Worm (Caenorhabditis elegans) whole organism, L2 larva: ENCODE results near the gene sra-4.

ENCODE experiments used
- C34F6.9 ChIP-seq: fragments of 150-350 bp; optimal IDR thresholded peaks from 2 replicates; lab custom pipeline; 2014; ENCODE audit warnings: missing biosample characterization, missing genetic modification characterization
- F13H6.1 ChIP-seq: sonication (generic microtip); optimal IDR thresholded peaks from 2 replicates; lab custom pipeline; 2016; ENCODE audit warnings: missing genetic modification characterization, missing compliant biosample characterization
- R02D3.7 ChIP-seq: fragments of 150-350 bp; optimal IDR thresholded peaks from 2 replicates; lab custom pipeline; 2014; ENCODE audit warnings: missing biosample characterization, missing genetic modification characterization
- Y55F3AM.14 ChIP-seq: fragments of 200-800 bp; sonication (Bioruptor generic); optimal IDR thresholded peaks from 2 replicates; lab custom pipeline; 2018; ENCODE audit warnings: mild to moderate bottlenecking, missing genetic modification characterization, missing compliant biosample characterization
- ZK546.5 ChIP-seq: sonication (generic microtip); optimal IDR thresholded peaks from 2 replicates; lab custom pipeline; 2017; ENCODE audit warnings: missing biosample characterization, missing genetic modification characterization
- alr-1 ChIP-seq: fragments of 150-350 bp; optimal IDR thresholded peaks from 2 replicates; lab custom pipeline; 2014; ENCODE audit warnings: missing biosample characterization, missing genetic modification characterization
- aly-2 ChIP-seq: fragments of 150-350 bp; optimal IDR thresholded peaks from 2 replicates; lab custom pipeline; 2014; ENCODE audit warnings: missing biosample characterization, missing genetic modification characterization
- ama-1 ChIP-seq: fragments of 150-350 bp; optimal IDR thresholded peaks from 2 replicates; lab custom pipeline; 2018; ENCODE audit warnings: inconsistent platforms
- blmp-1 ChIP-seq: sonication (generic microtip); optimal IDR thresholded peaks from 2 replicates; lab custom pipeline; 2017; ENCODE audit warnings: missing genetic modification characterization, mild to moderate bottlenecking, missing compliant biosample characterization, antibody characterized with exemption, moderate library complexity; ENCODE audit not compliant: insufficient read depth
- ceh-16 ChIP-seq: fragments of 150-350 bp; optimal IDR thresholded peaks from 2 replicates; lab custom pipeline; 2014; ENCODE audit warnings: missing biosample characterization, missing genetic modification characterization
- ceh-82 ChIP-seq: fragments of 150-350 bp; optimal IDR thresholded peaks from 2 replicates; lab custom pipeline; 2014; ENCODE audit warnings: missing biosample characterization, missing genetic modification characterization
- crh-2 ChIP-seq: sonication (generic microtip); optimal IDR thresholded peaks from 2 replicates; lab custom pipeline; 2017; ENCODE audit warnings: missing biosample characterization, missing genetic modification characterization
- dmd-4 ChIP-seq: sonication (generic microtip); optimal IDR thresholded peaks from 2 replicates; lab custom pipeline; 2017; ENCODE audit warnings: missing biosample characterization, missing genetic modification characterization
- egl-27 ChIP-seq: sonication (generic microtip); optimal IDR thresholded peaks from 3 replicates; lab custom pipeline; 2017; ENCODE audit warnings: missing biosample characterization, missing genetic modification reagents, missing genetic modification characterization
- elt-1 ChIP-seq: fragments of 150-350 bp; optimal IDR thresholded peaks from 2 replicates; lab custom pipeline; 2014; ENCODE audit warnings: missing biosample characterization, missing genetic modification characterization
- elt-3 ChIP-seq: sonication (generic microtip); optimal IDR thresholded peaks from 2 replicates; lab custom pipeline; 2017; ENCODE audit warnings: missing biosample characterization, missing genetic modification characterization
- fos-1 ChIP-seq: fragments of 150-350 bp; optimal IDR thresholded peaks from 2 replicates; lab custom pipeline; 2014; ENCODE audit warnings: missing biosample characterization, missing genetic modification characterization
- gmeb-1 ChIP-seq: fragments of 150-350 bp; optimal IDR thresholded peaks from 2 replicates; lab custom pipeline; 2014; ENCODE audit warnings: missing biosample characterization, missing genetic modification characterization
- lin-11 ChIP-seq: fragments of 150-350 bp; sonication (generic microtip); optimal IDR thresholded peaks from 2 replicates; lab custom pipeline; 2014; ENCODE audit warnings: missing biosample characterization, missing genetic modification characterization, inconsistent platforms, mixed read lengths
- lin-13 ChIP-seq: fragments of 150-350 bp; optimal IDR thresholded peaks from 2 replicates; lab custom pipeline; 2014; ENCODE audit warnings: missing biosample characterization, missing genetic modification reagents, missing genetic modification characterization
- lin-39 ChIP-seq: fragments of 150-350 bp; optimal IDR thresholded peaks from 2 replicates; lab custom pipeline; 2014; ENCODE audit warnings: missing biosample characterization, missing genetic modification reagents, missing genetic modification characterization
- lsy-2 ChIP-seq, 2 experiments: fragments of 150-350 bp in 1 of 2; sonication (generic microtip) in 1 of 2; optimal IDR thresholded peaks; 2 replicates each; lab custom pipeline; 2014 to 2017; ENCODE audit warnings: missing biosample characterization in 2 of 2, missing genetic modification characterization in 2 of 2
- mab-5 ChIP-seq: fragments of 150-350 bp; optimal IDR thresholded peaks from 2 replicates; lab custom pipeline; 2014; ENCODE audit warnings: missing biosample characterization, missing genetic modification characterization
- mbf-1 ChIP-seq: sonication (generic microtip); optimal IDR thresholded peaks from 2 replicates; lab custom pipeline; 2017; ENCODE audit warnings: missing biosample characterization, missing genetic modification characterization
- mdl-1 ChIP-seq, 2 experiments: fragments of 150-350 bp in 1 of 2; sonication (generic microtip) in 1 of 2; optimal IDR thresholded peaks; 2 replicates each; lab custom pipeline; 2017; ENCODE audit warnings: missing biosample characterization in 2 of 2, missing genetic modification characterization in 2 of 2
- nhr-10 ChIP-seq: sonication (generic microtip); optimal IDR thresholded peaks from 2 replicates; lab custom pipeline; 2017; ENCODE audit warnings: missing biosample characterization, missing genetic modification characterization
- nhr-11 ChIP-seq: fragments of 150-350 bp; optimal IDR thresholded peaks from 2 replicates; lab custom pipeline; 2014; ENCODE audit warnings: missing biosample characterization, missing genetic modification characterization
- nhr-129 ChIP-seq: fragments of 150-350 bp; optimal IDR thresholded peaks from 2 replicates; lab custom pipeline; 2014; ENCODE audit warnings: missing biosample characterization, missing genetic modification characterization
- nhr-21 ChIP-seq: fragments of 150-350 bp; optimal IDR thresholded peaks from 2 replicates; lab custom pipeline; 2014; ENCODE audit warnings: missing biosample characterization, missing genetic modification characterization
- nhr-23 ChIP-seq: fragments of 150-350 bp; optimal IDR thresholded peaks from 2 replicates; lab custom pipeline; 2014; ENCODE audit warnings: missing biosample characterization, missing genetic modification reagents, missing genetic modification characterization
- nhr-237 ChIP-seq: fragments of 150-350 bp; optimal IDR thresholded peaks from 2 replicates; lab custom pipeline; 2014; ENCODE audit warnings: missing biosample characterization, missing genetic modification characterization
- nhr-25 ChIP-seq: fragments of 150-350 bp; sonication (generic microtip); optimal IDR thresholded peaks from 3 replicates; lab custom pipeline; 2014; ENCODE audit warnings: missing biosample characterization, missing genetic modification characterization
- nhr-6 ChIP-seq: fragments of 150-350 bp; optimal IDR thresholded peaks from 2 replicates; lab custom pipeline; 2014; ENCODE audit warnings: missing biosample characterization, missing genetic modification characterization
- nhr-77 ChIP-seq: fragments of 150-350 bp; optimal IDR thresholded peaks from 2 replicates; lab custom pipeline; 2014; ENCODE audit warnings: missing biosample characterization, missing genetic modification characterization
- sem-4 ChIP-seq: fragments of 150-350 bp; optimal IDR thresholded peaks from 2 replicates; lab custom pipeline; 2014; ENCODE audit warnings: missing biosample characterization, missing genetic modification reagents, missing genetic modification characterization
- skn-1 ChIP-seq: sonication (generic microtip); optimal IDR thresholded peaks from 2 replicates; lab custom pipeline; 2017; ENCODE audit warnings: missing biosample characterization, missing genetic modification characterization
- sma-3 ChIP-seq: sonication (generic microtip); optimal IDR thresholded peaks from 2 replicates; lab custom pipeline; 2016; ENCODE audit warnings: missing genetic modification reagents, missing genetic modification characterization, missing compliant biosample characterization
- sma-9 ChIP-seq, 2 experiments: fragments of 150-350 bp in 1 of 2; sonication (generic microtip) in 1 of 2; optimal IDR thresholded peaks; 2 replicates each; lab custom pipeline; 2014 to 2016; ENCODE audit warnings: missing genetic modification characterization in 2 of 2, mild to moderate bottlenecking in 1 of 2, missing biosample characterization in 1 of 2, missing compliant biosample characterization in 1 of 2, missing genetic modification reagents in 1 of 2, moderate library complexity in 1 of 2
- snpc-4 ChIP-seq: fragments of 150-350 bp; optimal IDR thresholded peaks from 2 replicates; lab custom pipeline; 2014; ENCODE audit warnings: missing biosample characterization, missing genetic modification characterization
- unc-39 ChIP-seq: fragments of 150-350 bp; optimal IDR thresholded peaks from 2 replicates; lab custom pipeline; 2014; ENCODE audit warnings: missing biosample characterization, missing genetic modification characterization
- unc-62 ChIP-seq: fragments of 150-350 bp; optimal IDR thresholded peaks from 2 replicates; lab custom pipeline; 2014; ENCODE audit warnings: missing biosample characterization, missing genetic modification reagents, missing genetic modification characterization
- zag-1 ChIP-seq: fragments of 150-350 bp; optimal IDR thresholded peaks from 2 replicates; lab custom pipeline; 2014; ENCODE audit warnings: missing biosample characterization, missing genetic modification characterization
- ztf-1 ChIP-seq: fragments of 200-800 bp; sonication (Bioruptor generic); conservative IDR thresholded peaks from 2 replicates; pipeline ENCODE4 v1.3.6; 2022; ENCODE audit warnings: missing genetic modification characterization, missing compliant biosample characterization
- ztf-11 ChIP-seq: sonication (generic microtip); optimal IDR thresholded peaks from 2 replicates; lab custom pipeline; 2017; ENCODE audit warnings: missing biosample characterization, missing genetic modification characterization
- ztf-4 ChIP-seq: fragments of 150-350 bp; optimal IDR thresholded peaks from 2 replicates; lab custom pipeline; 2014; ENCODE audit warnings: missing biosample characterization, missing genetic modification characterization

sra-4 gene

DNA sequence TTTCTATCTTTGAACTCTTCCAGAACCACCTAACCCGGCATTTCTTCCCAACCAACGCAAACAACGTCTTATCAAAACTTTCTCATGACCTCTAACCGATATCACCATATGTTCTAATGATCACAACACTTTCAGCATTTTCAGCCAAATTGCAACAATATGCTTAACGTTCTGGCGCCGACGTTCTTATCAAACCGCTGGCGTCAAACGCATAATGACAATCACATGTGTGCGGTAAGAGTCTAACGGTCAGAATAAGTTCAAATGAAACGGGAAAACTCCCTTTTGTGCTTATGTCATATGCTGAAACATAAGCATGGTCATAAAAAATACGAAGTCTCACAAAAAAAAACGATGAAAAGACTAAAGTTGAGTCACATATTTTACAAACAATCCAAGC lies 41.8 kb downstream of the sra-4 start:
- TF ChIP-seq mdl-1 (tag; optimal IDR thresholded peaks at IDR 0.05; lab: Kevin White, UChicago) (peak in 1 of 2 experiments; percentile 63), lin-13 (GFP tag; lab: Kevin White, UChicago) (no peak), zag-1 (tag; lab: Kevin White, UChicago) (no peak), lsy-2 (tag; optimal IDR thresholded peaks at IDR 0.05; lab: Kevin White, UChicago) (no peak), nhr-77 (no peak), alr-1 (tag; lab: Kevin White, UChicago) (no peak), elt-1 (tag; lab: Kevin White, UChicago) (no peak), snpc-4 (tag; lab: Kevin White, UChicago) (no peak), crh-2 (tag; lab: Kevin White, UChicago) (peak; percentile 66), ztf-4 (tag; lab: Kevin White, UChicago) (no peak), ztf-1 (GFP tag; lab: Robert Waterston, UW) (no peak), elt-3 (tag; lab: Kevin White, UChicago) (no peak), mbf-1 (tag; lab: Kevin White, UChicago) (no peak), nhr-23 (tag; lab: Kevin White, UChicago) (no peak), ceh-16 (tag; lab: Kevin White, UChicago) (no peak), fos-1 (tag; lab: Kevin White, UChicago) (peak; percentile 78), lin-11 (no peak), ceh-82 (tag; lab: Kevin White, UChicago) (no peak), nhr-129 (tag; lab: Kevin White, UChicago) (peak; percentile 7), skn-1 (no peak), nhr-6 (tag; lab: Kevin White, UChicago) (no peak), sem-4 (tag; lab: Kevin White, UChicago) (no peak), ama-1 (no peak), C34F6.9 (tag; lab: Kevin White, UChicago) (no peak), egl-27 (tag; lab: Kevin White, UChicago) (no peak), sma-9 (GFP tag; optimal IDR thresholded peaks at IDR 0.05; lab: Kevin White, UChicago) (peak; percentile 92), sma-9 (tag; optimal IDR thresholded peaks at IDR 0.05; lab: Kevin White, UChicago) (no peak), unc-39 (no peak), nhr-21 (tag; lab: Kevin White, UChicago) (no peak), mab-5 (tag; lab: Kevin White, UChicago) (no peak), dmd-4 (no peak), F13H6.1 (tag; lab: Kevin White, UChicago) (peak; percentile 78), nhr-237 (tag; lab: Kevin White, UChicago) (no peak), Y55F3AM.14 (GFP tag; lab: Kevin White, UChicago) (no peak), R02D3.7 (tag; lab: Kevin White, UChicago) (no peak), nhr-25 (tag; lab: Kevin White, UChicago) (no peak), blmp-1 (tag; lab: Kevin White, UChicago) (no peak), sma-3 (GFP tag; lab: Kevin White, UChicago) (peak; percentile 49), ztf-11 (no peak), ZK546.5 (tag; lab: Kevin White, UChicago) (no peak), gmeb-1 (tag; lab: Kevin White, UChicago) (peak; percentile 46)

- TF ChIP-seq sma-9 (GFP tag; optimal IDR thresholded peaks at IDR 0.05; lab: Kevin White, UChicago): peak; percentile 13
- no peak for TF ChIP-seq sma-9 (tag; optimal IDR thresholded peaks at IDR 0.05; lab: Kevin White, UChicago)
- no peak for TF ChIP-seq egl-27 (tag; lab: Kevin White, UChicago)
- no peak for TF ChIP-seq mab-5 (tag; lab: Kevin White, UChicago)
- no peak for TF ChIP-seq elt-1 (tag; lab: Kevin White, UChicago)
- TF ChIP-seq gmeb-1 (tag; lab: Kevin White, UChicago): peak; percentile 23
- TF ChIP-seq sma-3 (GFP tag; lab: Kevin White, UChicago): no peak
- TF ChIP-seq ama-1: no peak
- peak; percentile 38 for TF ChIP-seq fos-1 (tag; lab: Kevin White, UChicago)
- TF ChIP-seq, all 48 proteins: peak for 3
These were observed 44.1 kb downstream of the sra-4 start for ce11 chrII:9498589-9498988.

ce11 chrII:9497309-9497708 lies 45.4 kb downstream of the sra-4 start:
- peak; percentile 41 for TF ChIP-seq sem-4 (tag; lab: Kevin White, UChicago)
- TF ChIP-seq lin-39 (tag; lab: Kevin White, UChicago): no peak
- TF ChIP-seq elt-3 (tag; lab: Kevin White, UChicago): no peak
- TF ChIP-seq sma-3 (GFP tag; lab: Kevin White, UChicago): no peak
- TF ChIP-seq ZK546.5 (tag; lab: Kevin White, UChicago): no peak
- peak; percentile 29 for TF ChIP-seq sma-9 (GFP tag; optimal IDR thresholded peaks at IDR 0.05; lab: Kevin White, UChicago)
- TF ChIP-seq sma-9 (tag; optimal IDR thresholded peaks at IDR 0.05; lab: Kevin White, UChicago): no peak
- TF ChIP-seq gmeb-1 (tag; lab: Kevin White, UChicago): no peak
- TF ChIP-seq ceh-16 (tag; lab: Kevin White, UChicago): no peak
- no peak for TF ChIP-seq lin-11
- TF ChIP-seq ceh-82 (tag; lab: Kevin White, UChicago): no peak
- TF ChIP-seq ztf-1 (GFP tag; lab: Robert Waterston, UW): no peak
- TF ChIP-seq mdl-1 (tag; optimal IDR thresholded peaks at IDR 0.05; lab: Kevin White, UChicago): no peak
- no peak for TF ChIP-seq fos-1 (tag; lab: Kevin White, UChicago)
- no peak for TF ChIP-seq Y55F3AM.14 (GFP tag; lab: Kevin White, UChicago)
- TF ChIP-seq nhr-10 (tag; lab: Kevin White, UChicago): no peak
- TF ChIP-seq nhr-237 (tag; lab: Kevin White, UChicago): no peak
- TF ChIP-seq crh-2 (tag; lab: Kevin White, UChicago): peak; percentile 43
- TF ChIP-seq ztf-11: no peak
- TF ChIP-seq ama-1: no peak
- TF ChIP-seq mbf-1 (tag; lab: Kevin White, UChicago): no peak
- TF ChIP-seq unc-62: no peak
- TF ChIP-seq R02D3.7 (tag; lab: Kevin White, UChicago): no peak
- no peak for TF ChIP-seq nhr-25 (tag; lab: Kevin White, UChicago)
- TF ChIP-seq aly-2 (tag; lab: Kevin White, UChicago): no peak
- peak; percentile 25 for TF ChIP-seq nhr-129 (tag; lab: Kevin White, UChicago)
- no peak for TF ChIP-seq skn-1
- no peak for TF ChIP-seq nhr-11 (tag; lab: Kevin White, UChicago)
- no peak for TF ChIP-seq nhr-21 (tag; lab: Kevin White, UChicago)
- TF ChIP-seq nhr-6 (tag; lab: Kevin White, UChicago): no peak
- TF ChIP-seq snpc-4 (tag; lab: Kevin White, UChicago): no peak
